Worm (Caenorhabditis elegans) whole organism, early embryonic: ENCODE results near the gene ugt-38.

ENCODE experiments used
- B0310.2 ChIP-seq: sonication (generic microtip); optimal IDR thresholded peaks from 2 replicates; lab custom pipeline; 2016; ENCODE audit warnings: mild to moderate bottlenecking, missing genetic modification characterization, missing compliant biosample characterization
- aly-1 ChIP-seq: sonication (generic microtip); optimal IDR thresholded peaks from 2 replicates; lab custom pipeline; 2016; ENCODE audit warnings: missing genetic modification characterization, missing compliant biosample characterization
- ama-1 ChIP-seq: fragments of 150-350 bp; optimal IDR thresholded peaks from 2 replicates; lab custom pipeline; 2014
- ceh-13 ChIP-seq: fragments of 200-800 bp; sonication (Bioruptor generic); optimal IDR thresholded peaks from 2 replicates; lab custom pipeline; 2018; ENCODE audit warnings: mild to moderate bottlenecking, missing genetic modification characterization, missing compliant biosample characterization
- ceh-36 ChIP-seq: sonication (generic microtip); optimal IDR thresholded peaks from 2 replicates; lab custom pipeline; 2016; ENCODE audit warnings: missing genetic modification characterization, inconsistent platforms, missing compliant biosample characterization
- ets-7 ChIP-seq: sonication (generic microtip); optimal IDR thresholded peaks from 2 replicates; lab custom pipeline; 2016; ENCODE audit warnings: missing genotype, missing genetic modification characterization, missing compliant biosample characterization
- flt-1 ChIP-seq: fragments of 200-800 bp; sonication (Bioruptor generic); IDR thresholded peaks from 2 replicates; pipeline ENCODE4 v1.3.6; 2022; ENCODE audit warnings: missing genetic modification characterization, missing compliant biosample characterization
- hmbx-1 ChIP-seq: sonication (generic microtip); optimal IDR thresholded peaks from 2 replicates; lab custom pipeline; 2016; ENCODE audit warnings: mild to moderate bottlenecking, missing genetic modification characterization, missing compliant biosample characterization
- hmg-4 ChIP-seq: fragments of 200-800 bp; sonication (Bioruptor generic); optimal IDR thresholded peaks from 2 replicates; lab custom pipeline; 2018; ENCODE audit warnings: mild to moderate bottlenecking, missing genetic modification characterization, missing compliant biosample characterization
- hnd-1 ChIP-seq: sonication (generic microtip); optimal IDR thresholded peaks from 2 replicates; lab custom pipeline; 2016; ENCODE audit warnings: missing genetic modification characterization, missing compliant biosample characterization
- pes-1 ChIP-seq: fragments of 200-800 bp; sonication (Bioruptor generic); IDR thresholded peaks from 2 replicates; pipeline ENCODE4 v1.3.6; 2022; ENCODE audit warnings: missing genetic modification reagents, missing genetic modification characterization, missing compliant biosample characterization
- scrt-1 ChIP-seq: fragments of 200-800 bp; sonication (Bioruptor generic); IDR thresholded peaks from 2 replicates; pipeline ENCODE4 v1.3.6; 2022; ENCODE audit warnings: missing genetic modification characterization, missing compliant biosample characterization
- tbx-11 ChIP-seq: fragments of 200-800 bp; sonication (Bioruptor generic); IDR thresholded peaks from 2 replicates; pipeline ENCODE4 v1.3.6; 2022; ENCODE audit warnings: missing genetic modification characterization, missing compliant biosample characterization
- tbx-37 ChIP-seq: fragments of 200-800 bp; sonication (Bioruptor generic); conservative IDR thresholded peaks from 2 replicates; pipeline ENCODE4 v1.3.6; 2022; ENCODE audit warnings: missing genetic modification reagents, missing genetic modification characterization, missing compliant biosample characterization

DNA sequence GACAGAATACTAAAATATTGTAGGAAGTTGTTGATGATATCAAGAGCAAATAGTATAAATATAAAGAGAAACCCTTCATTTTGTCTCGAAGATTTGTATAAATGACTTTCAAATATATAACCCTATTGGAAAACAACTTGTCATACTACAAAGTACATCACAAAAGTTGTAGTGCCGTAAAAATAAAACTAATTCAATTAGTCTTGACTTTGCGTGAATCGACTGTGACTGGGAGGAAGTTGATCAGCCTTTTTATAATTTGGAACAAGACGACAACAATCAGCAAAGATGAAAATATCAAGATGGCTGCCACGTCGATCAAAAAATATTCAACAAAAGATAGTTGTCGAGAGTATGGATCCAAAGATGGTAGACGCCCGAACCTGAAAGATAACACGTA is 5.4 kb downstream of the ugt-38 start, which contains the start of gene ugt-40:
- no peak for TF ChIP-seq hnd-1 (tag; lab: Kevin White, UChicago)
- no peak for TF ChIP-seq tbx-37 (GFP tag; lab: Robert Waterston, UW)
- no peak for TF ChIP-seq ceh-13 (GFP tag; lab: Kevin White, UChicago)
- no peak for TF ChIP-seq ama-1
- no peak for TF ChIP-seq hmg-4 (GFP tag; lab: Kevin White, UChicago)
- no peak for TF ChIP-seq scrt-1 (GFP tag; lab: Robert Waterston, UW)
- no peak for TF ChIP-seq B0310.2 (tag; lab: Kevin White, UChicago)
- TF ChIP-seq pes-1 (GFP tag; lab: Robert Waterston, UW): no peak
- TF ChIP-seq aly-1 (tag; lab: Kevin White, UChicago): no peak
- TF ChIP-seq tbx-11 (GFP tag; lab: Robert Waterston, UW): no peak
- no peak for TF ChIP-seq flt-1 (GFP tag; lab: Robert Waterston, UW)
- TF ChIP-seq hmbx-1 (tag; lab: Kevin White, UChicago): no peak
- no peak for TF ChIP-seq ceh-36 (tag; lab: Kevin White, UChicago)
- TF ChIP-seq ets-7 (tag; lab: Kevin White, UChicago): no peak
